Fruit fly (Drosophila melanogaster) whole organism, prepupa: ENCODE measurements around the gene Rtnl2.

Source experiments
- Blimp-1 ChIP-seq: fragments of 200-800 bp; sonication (Bioruptor generic); optimal IDR thresholded peaks from 3 replicates; lab custom pipeline; 2017; ENCODE audit warnings: missing biosample characterization, missing genetic modification characterization, mild to moderate bottlenecking, moderate library complexity, missing genetic modification reagents
- CG10631 ChIP-seq: fragments of 200-800 bp; sonication (Bioruptor generic); optimal IDR thresholded peaks from 2 replicates; lab custom pipeline; 2016; ENCODE audit warnings: missing biosample characterization, missing genetic modification characterization
- CG11294 ChIP-seq: fragments of 200-800 bp; sonication (Bioruptor generic); IDR thresholded peaks from 2 replicates; pipeline ENCODE4 v1.3.6; 2022; ENCODE audit warnings: missing biosample characterization, missing genetic modification characterization
- CG11762 ChIP-seq: fragments of 200-800 bp; sonication (Bioruptor generic); optimal IDR thresholded peaks from 3 replicates; lab custom pipeline; 2016; ENCODE audit warnings: missing biosample characterization, missing genetic modification characterization; ENCODE audit not compliant: insufficient read depth
- CG11902 ChIP-seq: fragments of 200-800 bp; sonication (Bioruptor generic); optimal IDR thresholded peaks from 3 replicates; lab custom pipeline; 2016; ENCODE audit warnings: missing biosample characterization, missing genetic modification characterization
- CG3032 ChIP-seq: fragments of 200-800 bp; optimal IDR thresholded peaks from 2 replicates; lab custom pipeline; 2019; ENCODE audit warnings: missing biosample characterization, mild to moderate bottlenecking, missing genetic modification characterization, moderate library complexity
- CG34406 ChIP-seq: fragments of 200-800 bp; sonication (Bioruptor generic); optimal IDR thresholded peaks from 3 replicates; lab custom pipeline; 2016; ENCODE audit warnings: missing biosample characterization, missing genetic modification characterization
- CG6163 ChIP-seq: fragments of 200-800 bp; sonication (Bioruptor generic); IDR thresholded peaks from 3 replicates; pipeline ENCODE4 v1.3.6; 2022; ENCODE audit warnings: missing biosample characterization, missing genetic modification characterization
- CG6792 ChIP-seq: fragments of 200-800 bp; sonication (Bioruptor generic); optimal IDR thresholded peaks from 3 replicates; lab custom pipeline; 2016; ENCODE audit warnings: missing biosample characterization, missing genetic modification characterization
- CG6854 ChIP-seq: fragments of 200-800 bp; sonication (Bioruptor generic); optimal IDR thresholded peaks from 2 replicates; lab custom pipeline; 2017; ENCODE audit warnings: missing biosample characterization, mild to moderate bottlenecking, missing genetic modification characterization
- CG7368 ChIP-seq: fragments of 200-800 bp; sonication (Bioruptor generic); optimal IDR thresholded peaks from 3 replicates; lab custom pipeline; 2016; ENCODE audit warnings: missing biosample characterization, missing genetic modification characterization
- CG8119 ChIP-seq: fragments of 200-800 bp; sonication (Bioruptor generic); IDR thresholded peaks from 3 replicates; pipeline ENCODE4 v1.3.6; 2022; ENCODE audit warnings: missing biosample characterization, missing genetic modification characterization
- Eip75B ChIP-seq: fragments of 200-800 bp; sonication (Bioruptor generic); optimal IDR thresholded peaks from 3 replicates; lab custom pipeline; 2016; ENCODE audit warnings: missing biosample characterization, missing genetic modification characterization
- Eip78C ChIP-seq: fragments of 200-800 bp; sonication (Bioruptor generic); peaks from one replicate; lab custom pipeline; 2016; ENCODE audit warnings: missing biosample characterization, missing genetic modification characterization
- Ets96B ChIP-seq: fragments of 200-800 bp; optimal IDR thresholded peaks from 2 replicates; lab custom pipeline; 2019; ENCODE audit warnings: missing biosample characterization, mild to moderate bottlenecking, missing genetic modification characterization, moderate library complexity
- Gug ChIP-seq: fragments of 200-800 bp; sonication (Bioruptor generic); IDR thresholded peaks from 2 replicates; pipeline ENCODE4 v1.3.6; 2022; ENCODE audit warnings: missing biosample characterization, missing genetic modification characterization
- OdsH ChIP-seq: fragments of 200-800 bp; sonication (Bioruptor generic); optimal IDR thresholded peaks from 3 replicates; lab custom pipeline; 2016; ENCODE audit warnings: missing biosample characterization, missing genetic modification characterization
- Sox15 ChIP-seq: fragments of 200-800 bp; sonication (Bioruptor generic); optimal IDR thresholded peaks from 3 replicates; lab custom pipeline; 2016; ENCODE audit warnings: missing biosample characterization, missing genetic modification characterization
- achi ChIP-seq: fragments of 200-800 bp; sonication (Bioruptor generic); optimal IDR thresholded peaks from 3 replicates; lab custom pipeline; 2016; ENCODE audit warnings: missing biosample characterization, missing genetic modification characterization
- cyc ChIP-seq: fragments of 200-800 bp; sonication (Bioruptor generic); optimal IDR thresholded peaks from 3 replicates; lab custom pipeline; 2016; ENCODE audit warnings: missing biosample characterization, missing genetic modification characterization
- eg ChIP-seq: fragments of 200-800 bp; sonication (Bioruptor generic); IDR thresholded peaks from 3 replicates; pipeline ENCODE4 v1.3.6; 2022; ENCODE audit warnings: missing biosample characterization, missing genetic modification characterization
- fkh ChIP-seq: fragments of 200-800 bp; sonication (Bioruptor generic); optimal IDR thresholded peaks from 3 replicates; lab custom pipeline; 2017; ENCODE audit warnings: missing biosample characterization, mild to moderate bottlenecking, missing genetic modification characterization, moderate library complexity
- lz ChIP-seq: fragments of 200-800 bp; sonication (Bioruptor generic); optimal IDR thresholded peaks from 3 replicates; lab custom pipeline; 2016; ENCODE audit warnings: missing biosample characterization, missing genetic modification characterization
- net ChIP-seq: fragments of 200-800 bp; sonication (Bioruptor generic); optimal IDR thresholded peaks from 3 replicates; lab custom pipeline; 2016; ENCODE audit warnings: missing biosample characterization, missing genetic modification characterization
- salr ChIP-seq, 2 experiments: fragments of 200-800 bp; sonication (Bioruptor generic); optimal IDR thresholded peaks; 3 replicates each; lab custom pipeline; 2016 to 2018; ENCODE audit warnings: missing biosample characterization in 2 of 2, missing genetic modification characterization in 2 of 2, mild to moderate bottlenecking in 1 of 2
- ss ChIP-seq, 2 experiments: fragments of 200-800 bp; sonication (Bioruptor generic); optimal IDR thresholded peaks; 2 replicates in 1 of 2; 3 replicates in 1 of 2; lab custom pipeline; 2017 to 2018; ENCODE audit warnings: mild to moderate bottlenecking in 2 of 2, missing biosample characterization in 2 of 2, missing genetic modification characterization in 2 of 2, moderate library complexity in 1 of 2
- svp ChIP-seq: fragments of 200-800 bp; sonication (Bioruptor generic); peaks from one replicate; lab custom pipeline; 2016; ENCODE audit warnings: missing biosample characterization, missing genetic modification characterization
- vri ChIP-seq: fragments of 200-800 bp; sonication (Bioruptor generic); optimal IDR thresholded peaks from 3 replicates; lab custom pipeline; 2016; ENCODE audit warnings: missing biosample characterization, mild to moderate bottlenecking, missing genetic modification characterization

Rtnl2 gene

DNA sequence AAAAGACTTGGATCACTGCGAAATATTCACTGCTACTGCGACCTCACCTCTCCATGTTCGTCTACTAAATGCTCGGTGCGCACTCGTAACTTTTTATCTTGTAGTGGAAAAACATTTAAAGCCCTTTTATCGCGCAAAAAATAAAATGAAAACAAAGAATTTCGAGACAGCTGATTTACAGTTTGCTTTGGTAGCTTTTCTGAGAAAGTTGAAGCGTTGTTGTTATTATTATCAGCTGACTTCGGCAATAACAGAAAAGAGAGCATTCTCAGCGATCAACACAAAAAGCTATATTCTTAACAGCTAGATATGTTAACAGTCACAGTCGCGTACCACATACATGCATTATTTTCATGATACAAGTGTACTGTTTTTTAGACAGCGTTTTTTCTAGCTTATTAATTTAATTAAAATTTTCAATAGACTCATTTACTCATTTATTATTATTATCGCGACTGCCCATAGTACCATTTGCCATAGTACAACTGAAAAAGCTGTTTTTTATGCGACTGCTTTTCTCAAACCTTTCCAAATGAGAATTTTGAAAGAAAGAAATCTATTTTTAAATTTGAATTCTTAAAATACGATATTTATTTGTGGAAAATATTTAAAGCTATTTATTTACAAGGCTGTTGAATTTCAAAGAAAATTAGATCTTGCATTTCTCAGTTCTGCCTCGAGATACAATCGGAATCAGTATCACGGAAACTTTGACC lies 11.3 kb upstream of the Rtnl2 start, which contains the start of the genes alpha-Est3 and alpha-Est2:
alpha-Est3 (minus strand) TSS at position 487 of the 716 bp plus-strand sequence.
alpha-Est2 (plus strand) TSS at position 666 of the 716 bp plus-strand sequence.
- TF ChIP-seq vri (GFP tag; lab: Kevin White, UChicago) (peak; percentile 31), Gug (GFP tag; lab: Robert Waterston, UW) (no peak)

dm6 chr3R:7538435-7538834 lies 8.4 kb upstream of the Rtnl2 start, which contains the start of gene alpha-Est4:
alpha-Est4 (minus strand) TSS chr3R:7538615.
- TF ChIP-seq net = no peak
- no peak for TF ChIP-seq lz (GFP tag; lab: Kevin White, UChicago)
- no peak for TF ChIP-seq Ets96B
- TF ChIP-seq vri (GFP tag; lab: Kevin White, UChicago) = peak; percentile 60
- TF ChIP-seq CG10631 (GFP tag; lab: Kevin White, UChicago) = no peak
- TF ChIP-seq achi = no peak
- no peak for TF ChIP-seq salr (GFP tag; optimal IDR thresholded peaks at IDR 0.05; lab: Kevin White, UChicago)
- no peak for TF ChIP-seq ss (GFP tag; optimal IDR thresholded peaks at IDR 0.05; lab: Kevin White, UChicago)

- TF ChIP-seq svp (GFP tag; lab: Kevin White, UChicago) = peak; percentile 76
- TF ChIP-seq Eip75B = no peak
- TF ChIP-seq vri (GFP tag; lab: Kevin White, UChicago) = peak; percentile 10
Observed at dm6 chr3R:7536281-7536680, 6.2 kb upstream of the Rtnl2 start, which contains the start of gene alpha-Est5. alpha-Est5 (minus strand) TSS chr3R:7536390.

- TF ChIP-seq CG11902 = no peak
- TF ChIP-seq CG34406 (GFP tag; lab: Kevin White, UChicago) = no peak
- no peak for TF ChIP-seq CG8119 (GFP tag; lab: Robert Waterston, UW)
- TF ChIP-seq Ets96B = no peak
- no peak for TF ChIP-seq achi
- peak; percentile 5 for TF ChIP-seq vri (GFP tag; lab: Kevin White, UChicago)
- no peak for TF ChIP-seq Gug (GFP tag; lab: Robert Waterston, UW)
Observed at dm6 chr3R:7535606-7536005, 5.6 kb upstream of the Rtnl2 start.

DNA sequence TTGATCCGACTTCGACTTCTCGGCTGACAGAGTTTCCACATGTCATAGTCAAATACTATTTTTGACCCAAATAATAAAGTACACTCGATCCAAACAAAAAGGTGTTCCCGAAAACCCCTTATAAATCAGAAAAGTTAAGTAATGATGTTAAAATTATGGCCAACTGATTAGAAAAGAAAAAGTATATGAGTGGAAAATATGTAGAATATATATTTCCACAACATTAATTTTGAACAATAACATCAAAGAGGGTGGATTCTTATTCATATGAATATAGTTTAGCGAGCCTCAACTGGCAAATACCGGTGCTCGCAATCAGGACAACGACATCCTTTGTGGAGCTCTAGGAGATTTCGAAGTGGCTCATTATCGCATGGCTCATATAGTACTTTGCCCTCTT lies 1.4 kb downstream of the Rtnl2 start, which contains the start of gene alpha-Est6:
alpha-Est6 (minus strand) TSS at position 101 of the 400 bp plus-strand sequence.
- no peak for TF ChIP-seq CG11294
- TF ChIP-seq Sox15 (GFP tag; lab: Kevin White, UChicago) = no peak
- TF ChIP-seq fkh (GFP tag; lab: Kevin White, UChicago) = no peak
- TF ChIP-seq CG11762 (GFP tag; lab: Kevin White, UChicago) = no peak
- no peak for TF ChIP-seq CG10631 (GFP tag; lab: Kevin White, UChicago)
- no peak for TF ChIP-seq cyc (GFP tag; lab: Kevin White, UChicago)
- TF ChIP-seq CG3032 (tag; lab: Kevin White, UChicago) = no peak
- no peak for TF ChIP-seq CG6792 (GFP tag; lab: Kevin White, UChicago)
- TF ChIP-seq OdsH (GFP tag; lab: Kevin White, UChicago) = no peak
- TF ChIP-seq CG6163 (GFP tag; lab: Robert Waterston, UW) = no peak
- no peak for TF ChIP-seq Eip75B
- TF ChIP-seq eg (GFP tag; lab: Robert Waterston, UW) = no peak
- TF ChIP-seq CG6854 (GFP tag; lab: Kevin White, UChicago) = no peak
- TF ChIP-seq CG7368 (GFP tag; lab: Kevin White, UChicago) = no peak

DNA sequence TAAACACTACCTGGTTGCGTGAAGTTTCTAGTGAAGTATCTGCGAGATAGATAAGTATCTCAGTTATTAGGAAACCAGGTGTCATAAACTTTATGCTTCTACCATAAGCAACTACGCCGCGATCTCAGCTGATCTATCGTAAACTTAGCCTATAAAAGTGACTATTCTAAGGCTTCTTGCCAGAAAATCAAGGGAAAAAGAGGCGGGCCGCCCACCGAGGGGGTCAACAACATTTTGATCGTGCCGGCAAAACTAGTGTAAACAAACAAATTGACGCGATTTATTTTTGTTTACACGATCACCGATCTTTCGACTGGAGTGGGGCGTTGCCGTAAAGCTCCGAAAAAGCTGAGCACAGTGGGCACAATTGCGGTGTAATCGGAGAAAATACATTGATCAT lies 5.9 kb downstream of the Rtnl2 start:
- TF ChIP-seq Blimp-1 (GFP tag; lab: Kevin White, UChicago) (no peak), fkh (GFP tag; lab: Kevin White, UChicago) (peak; percentile 93)
- TF ChIP-seq, all 60 proteins: peak for 1

dm6 chr3R:7523594-7523993 lies 6.4 kb downstream of the Rtnl2 start, which contains the start of gene alpha-Est7:
alpha-Est7 (minus strand) TSS chr3R:7523753.
- no peak for TF ChIP-seq salr (GFP tag; optimal IDR thresholded peaks at IDR 0.05; lab: Kevin White, UChicago)
- TF ChIP-seq svp (GFP tag; lab: Kevin White, UChicago) = peak; percentile 80
- peak; percentile 29 for TF ChIP-seq Eip78C
- peak; percentile 32 for TF ChIP-seq vri (GFP tag; lab: Kevin White, UChicago)
